Fruit fly (Drosophila melanogaster) whole organism: Measurements from ENCODE around the gene Theg.

Experiments
- CG8478 ChIP-seq: fragments of >200 bp; optimal IDR thresholded peaks from 2 replicates; lab custom pipeline; 2018; ENCODE audit warnings: inconsistent platforms
- Dll ChIP-seq: fragments of >200 bp; optimal IDR thresholded peaks from 2 replicates; lab custom pipeline; 2017
- EcR ChIP-seq, 2 experiments: fragments of >200 bp; optimal IDR thresholded peaks; 2 replicates each; lab custom pipeline; 2017; ENCODE audit warnings: missing biosample characterization in 2 of 2, missing genetic modification characterization in 2 of 2, missing genetic modification reagents in 2 of 2
- psq ChIP-seq: fragments of >200 bp; optimal IDR thresholded peaks from 2 replicates; lab custom pipeline; 2017
- usp ChIP-seq: fragments of >200 bp; optimal IDR thresholded peaks from 2 replicates; lab custom pipeline; 2017; ENCODE audit warnings: missing biosample characterization, missing genetic modification characterization, mixed read lengths

dm6 chr3R:21991603-21992002 lies 22.9 kb upstream of the Theg start:
- TF ChIP-seq Dll (lab: Kevin White, UChicago), result no peak
- TF ChIP-seq usp (GFP tag; lab: Kevin White, UChicago), result no peak
- TF ChIP-seq EcR (GFP tag; optimal IDR thresholded peaks at IDR 0.05; lab: Kevin White, UChicago), result no peak
- no peak for TF ChIP-seq psq (lab: Kevin White, UChicago)
- TF ChIP-seq CG8478, result no peak
